Worm (Caenorhabditis elegans) whole organism, L4/young adult: ENCODE results near the gene F08G2.4.

Source experiments
- dao-5 ChIP-seq: sonication (generic microtip); optimal IDR thresholded peaks from 2 replicates; lab custom pipeline; 2016; ENCODE audit warnings: missing genotype, missing genetic modification characterization, moderate library complexity, missing compliant biosample characterization
- him-1 ChIP-seq: sonication (generic microtip); optimal IDR thresholded peaks from 2 replicates; lab custom pipeline; 2016; ENCODE audit warnings: missing genotype, missing genetic modification reagents, missing genetic modification characterization, missing compliant biosample characterization

ce11 chrII:13872191-13872889 is 41.9 kb downstream of the F08G2.4 start, which contains the start of the genes cup-14 and ndub-8:
- no peak for TF ChIP-seq him-1
- TF ChIP-seq dao-5 (tag; lab: Kevin White, UChicago): no peak
